Worm (Caenorhabditis elegans): Measurements from ENCODE around the gene gsto-2.

DNA sequence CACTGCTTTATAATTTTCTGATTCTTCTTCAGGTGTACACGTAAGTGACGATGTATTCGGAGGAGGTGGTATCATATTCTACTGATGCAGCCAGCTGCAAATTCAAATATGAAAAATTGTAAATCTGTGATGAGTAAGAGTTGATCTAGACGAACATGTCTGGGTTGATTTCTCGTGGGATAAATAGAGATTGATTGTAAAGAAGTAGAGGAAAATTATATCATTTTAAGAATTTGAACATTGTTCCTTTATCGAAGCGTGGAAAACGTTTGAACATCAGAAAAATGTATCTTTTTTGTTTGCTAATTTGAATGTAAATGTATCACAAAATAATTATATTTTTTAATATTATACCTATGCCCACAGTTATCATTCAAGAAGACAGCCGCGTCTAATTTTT is 9.1 kb upstream of the gsto-2 start, which contains the start of gene ZC21.6:
- TF ChIP-seq hnd-1 (tag; optimal IDR thresholded peaks at IDR 0.05) (no peak), ama-1 (optimal IDR thresholded peaks at IDR 0.05) (no peak), aly-1 (tag; optimal IDR thresholded peaks at IDR 0.05) (no peak), F13C5.2 (tag; optimal IDR thresholded peaks at IDR 0.05) (no peak)
